Worm (Caenorhabditis elegans) whole organism, mixed stage, embryonic: ENCODE results near the gene eng-1.

Experiments used
- M03D4.4 ChIP-seq: sonication (generic microtip); optimal IDR thresholded peaks from 2 replicates; lab custom pipeline; 2017; ENCODE audit warnings: mild to moderate bottlenecking, missing genetic modification characterization, missing compliant biosample characterization
- blmp-1 ChIP-seq: fragments of 150-350 bp; optimal IDR thresholded peaks from 2 replicates; lab custom pipeline; 2014; ENCODE audit warnings: missing biosample characterization, missing genetic modification characterization
- ces-1 ChIP-seq: fragments of 150-350 bp; optimal IDR thresholded peaks from 2 replicates; lab custom pipeline; 2014; ENCODE audit warnings: missing biosample characterization, missing genetic modification reagents, missing genetic modification characterization
- ham-2 ChIP-seq: fragments of 200-800 bp; sonication (Bioruptor generic); optimal IDR thresholded peaks from 2 replicates; lab custom pipeline; 2018; ENCODE audit warnings: mild to moderate bottlenecking, missing genetic modification characterization, missing compliant biosample characterization
- lin-32 ChIP-seq: fragments of 200-800 bp; sonication (Bioruptor generic); optimal IDR thresholded peaks from 2 replicates; lab custom pipeline; 2018; ENCODE audit warnings: mild to moderate bottlenecking, missing genetic modification characterization, missing compliant biosample characterization
- mep-1 ChIP-seq: fragments of 150-350 bp; optimal IDR thresholded peaks from 2 replicates; lab custom pipeline; 2017; ENCODE audit warnings: missing biosample characterization, missing genetic modification reagents, missing genetic modification characterization, inconsistent platforms
- nhr-237 ChIP-seq: fragments of 150-350 bp; optimal IDR thresholded peaks from 2 replicates; lab custom pipeline; 2014; ENCODE audit warnings: missing biosample characterization, missing genetic modification characterization
- nhr-28 ChIP-seq: fragments of 150-350 bp; optimal IDR thresholded peaks from 2 replicates; lab custom pipeline; 2014; ENCODE audit warnings: missing biosample characterization, missing genetic modification characterization
- nhr-76 ChIP-seq: sonication (generic microtip); optimal IDR thresholded peaks from 2 replicates; lab custom pipeline; 2017; ENCODE audit warnings: missing biosample characterization, missing genetic modification characterization
- sem-2 ChIP-seq: fragments of 200-800 bp; sonication (Bioruptor generic); optimal IDR thresholded peaks from 2 replicates; lab custom pipeline; 2018; ENCODE audit warnings: mild to moderate bottlenecking, missing genetic modification characterization, missing compliant biosample characterization
- ztf-11 ChIP-seq: fragments of 150-350 bp; optimal IDR thresholded peaks from 2 replicates; lab custom pipeline; 2014; ENCODE audit warnings: missing biosample characterization, missing genetic modification characterization

DNA sequence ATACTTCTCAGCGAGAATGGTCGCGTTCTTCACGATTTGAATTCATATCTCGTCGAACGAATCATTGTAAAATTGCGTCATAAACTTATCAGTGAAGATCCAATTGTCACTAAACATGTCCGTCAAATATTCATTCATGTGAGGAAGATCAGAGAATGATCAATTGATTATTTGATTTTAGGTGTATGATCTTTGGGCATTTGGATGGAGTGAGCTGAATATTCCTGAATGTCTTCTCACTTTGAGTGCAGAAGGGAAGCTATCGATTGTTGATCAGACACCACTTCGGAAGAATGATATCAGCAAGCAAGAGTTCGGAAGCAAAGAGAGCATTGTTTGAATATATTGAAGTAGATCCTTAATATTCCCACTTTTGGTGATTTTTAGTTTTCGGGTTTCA lies 6.0 kb upstream of the eng-1 start:
- TF ChIP-seq ham-2 (GFP tag; lab: Kevin White, UChicago) (no peak), M03D4.4 (tag; lab: Kevin White, UChicago) (no peak), ces-1 (GFP tag; lab: Kevin White, UChicago) (no peak), sem-2 (no peak), nhr-28 (no peak), lin-32 (GFP tag; lab: Kevin White, UChicago) (no peak), mep-1 (tag; lab: Kevin White, UChicago) (no peak), nhr-76 (no peak), nhr-237 (no peak), blmp-1 (tag; lab: Kevin White, UChicago) (no peak), ztf-11 (no peak)
